Fruit fly (Drosophila melanogaster) whole organism, embryonic: ENCODE results near the gene T48.
A peak's percentile ranks its signal among the peaks of the same experiment; 100 is the strongest.

Source experiments
- Antp ChIP-seq: fragments of 200-800 bp; sonication (Bioruptor generic); optimal IDR thresholded peaks from 3 replicates; lab custom pipeline; 2016; ENCODE audit warnings: missing biosample characterization, missing genetic modification characterization
- CG10267 ChIP-seq: fragments of 200-800 bp; sonication (Bioruptor generic); optimal IDR thresholded peaks from 2 replicates; lab custom pipeline; 2018; ENCODE audit warnings: missing biosample characterization, mild to moderate bottlenecking, missing genetic modification characterization, moderate library complexity
- CG10274 ChIP-seq: fragments of 200-800 bp; sonication (Bioruptor generic); optimal IDR thresholded peaks from 3 replicates; lab custom pipeline; 2017; ENCODE audit warnings: missing biosample characterization, mild to moderate bottlenecking, missing genetic modification characterization
- CG10462 ChIP-seq: fragments of 200-800 bp; sonication (Bioruptor generic); optimal IDR thresholded peaks from 2 replicates; lab custom pipeline; 2016; ENCODE audit warnings: missing biosample characterization, missing genetic modification characterization
- CG10959 ChIP-seq: fragments of 200-800 bp; sonication (Bioruptor generic); IDR thresholded peaks from 2 replicates; pipeline ENCODE4 v1.3.6; 2022; ENCODE audit warnings: missing biosample characterization, missing genetic modification characterization
- CG11247 ChIP-seq: fragments of 200-800 bp; sonication (Bioruptor generic); IDR thresholded peaks from 2 replicates; pipeline ENCODE4 v1.3.6; 2022; ENCODE audit warnings: missing biosample characterization, missing genetic modification characterization
- CG15073 ChIP-seq: fragments of 200-800 bp; sonication (Bioruptor generic); optimal IDR thresholded peaks from 2 replicates; lab custom pipeline; 2016; ENCODE audit warnings: missing biosample characterization, missing genetic modification characterization
- CG1647 ChIP-seq: fragments of 200-800 bp; sonication (Bioruptor generic); optimal IDR thresholded peaks from 3 replicates; lab custom pipeline; 2016; ENCODE audit warnings: missing biosample characterization, missing genetic modification characterization
- CG16863 ChIP-seq: fragments of 200-800 bp; sonication (Bioruptor generic); optimal IDR thresholded peaks from 3 replicates; lab custom pipeline; 2016; ENCODE audit warnings: missing biosample characterization, missing genetic modification characterization
- CG17568 ChIP-seq: fragments of 200-800 bp; sonication (Bioruptor generic); optimal IDR thresholded peaks from 2 replicates; lab custom pipeline; 2018; ENCODE audit warnings: missing biosample characterization, mild to moderate bottlenecking, missing genetic modification characterization, moderate library complexity
- CG4730 ChIP-seq: fragments of 200-800 bp; sonication (Bioruptor generic); IDR thresholded peaks from 2 replicates; pipeline ENCODE4 v1.3.6; 2022; ENCODE audit warnings: missing biosample characterization, missing genetic modification characterization
- CG4854 ChIP-seq: fragments of 200-800 bp; sonication (Bioruptor generic); optimal IDR thresholded peaks from 2 replicates; lab custom pipeline; 2016; ENCODE audit warnings: missing biosample characterization, missing genetic modification characterization, inconsistent platforms
- CG6683 ChIP-seq: fragments of 200-800 bp; sonication (Bioruptor generic); optimal IDR thresholded peaks from 2 replicates; lab custom pipeline; 2017; ENCODE audit warnings: missing biosample characterization, mild to moderate bottlenecking, missing genetic modification characterization, missing genetic modification reagents
- CG7372 ChIP-seq: fragments of 200-800 bp; sonication (Bioruptor generic); IDR thresholded peaks from 2 replicates; pipeline ENCODE4 v1.3.6; 2022; ENCODE audit warnings: missing biosample characterization, missing genetic modification characterization
- CG7786 ChIP-seq: fragments of 200-800 bp; sonication (Bioruptor generic); optimal IDR thresholded peaks from 2 replicates; lab custom pipeline; 2016; ENCODE audit warnings: missing biosample characterization, missing genetic modification characterization
- CG7839 ChIP-seq: fragments of 200-800 bp; sonication (Bioruptor generic); optimal IDR thresholded peaks from 3 replicates; lab custom pipeline; 2018; ENCODE audit warnings: missing biosample characterization, mild to moderate bottlenecking, missing genetic modification characterization, moderate library complexity
- CG8281 ChIP-seq: fragments of 200-800 bp; sonication (Bioruptor generic); optimal IDR thresholded peaks from 2 replicates; lab custom pipeline; 2018; ENCODE audit warnings: missing biosample characterization, mild to moderate bottlenecking, missing genetic modification characterization, moderate library complexity
- CG8290 ChIP-seq, 3 experiments: fragments of 200-800 bp; sonication (Bioruptor generic); optimal IDR thresholded peaks; 2 replicates each; lab custom pipeline; 2016 to 2019; ENCODE audit warnings: missing biosample characterization in 3 of 3, missing genetic modification characterization in 3 of 3, mild to moderate bottlenecking in 2 of 3, moderate library complexity in 1 of 3
- CG8924 ChIP-seq: fragments of 200-800 bp; optimal IDR thresholded peaks from 3 replicates; lab custom pipeline; 2019; ENCODE audit warnings: missing biosample characterization, mild to moderate bottlenecking, missing genetic modification characterization, moderate library complexity
- CG9609 ChIP-seq: fragments of 200-800 bp; sonication (Bioruptor generic); optimal IDR thresholded peaks from 3 replicates; lab custom pipeline; 2016; ENCODE audit warnings: missing biosample characterization, missing genetic modification characterization
- CG9876 ChIP-seq: fragments of 200-800 bp; sonication (Bioruptor generic); optimal IDR thresholded peaks from 2 replicates; lab custom pipeline; 2016; ENCODE audit warnings: missing biosample characterization, missing genetic modification characterization
- CHES-1-like ChIP-seq: fragments of 200-800 bp; sonication (Bioruptor generic); optimal IDR thresholded peaks from 2 replicates; lab custom pipeline; 2016; ENCODE audit warnings: missing biosample characterization, missing genetic modification characterization
- CTCF ChIP-seq: fragments of 200-800 bp; sonication (Bioruptor generic); optimal IDR thresholded peaks from 2 replicates; lab custom pipeline; 2017; ENCODE audit warnings: missing biosample characterization, mild to moderate bottlenecking, missing genetic modification characterization, moderate library complexity
- Camta ChIP-seq: fragments of 200-800 bp; sonication (Bioruptor generic); optimal IDR thresholded peaks from 2 replicates; lab custom pipeline; 2016; ENCODE audit warnings: missing biosample characterization, missing genetic modification characterization
- Dfd ChIP-seq, 2 experiments: fragments of >200 bp; optimal IDR thresholded peaks; 2 replicates each; lab custom pipeline; 2017; ENCODE audit warnings: missing biosample characterization in 2 of 2, missing genetic modification characterization in 2 of 2
- ERR ChIP-seq: fragments of 200-800 bp; sonication (Bioruptor generic); optimal IDR thresholded peaks from 2 replicates; lab custom pipeline; 2016; ENCODE audit warnings: missing biosample characterization, missing genetic modification characterization
- Eip74EF ChIP-seq, 2 experiments: fragments of 200-800 bp in 1 of 2; fragments of >200 bp in 1 of 2; sonication (Bioruptor generic) in 1 of 2; optimal IDR thresholded peaks; 2 replicates each; lab custom pipeline; 2017 to 2019; ENCODE audit warnings: missing biosample characterization in 2 of 2, missing genetic modification characterization in 2 of 2, mild to moderate bottlenecking in 1 of 2, moderate library complexity in 1 of 2
- H15 ChIP-seq: fragments of 200-800 bp; sonication (Bioruptor generic); IDR thresholded peaks from 3 replicates; pipeline ENCODE4 v1.3.6; 2022; ENCODE audit warnings: missing biosample characterization, missing genetic modification characterization
- Hr78 ChIP-seq, 2 experiments: fragments of 200-800 bp in 1 of 2; fragments of >200 bp in 1 of 2; sonication (Bioruptor generic) in 1 of 2; optimal IDR thresholded peaks; 2 replicates each; lab custom pipeline; 2017 to 2019; ENCODE audit warnings: missing biosample characterization in 2 of 2, missing genetic modification characterization in 2 of 2, mild to moderate bottlenecking in 1 of 2, moderate library complexity in 1 of 2
- NK7.1 ChIP-seq: fragments of 200-800 bp; sonication (Bioruptor generic); optimal IDR thresholded peaks from 3 replicates; lab custom pipeline; 2016; ENCODE audit warnings: missing biosample characterization, missing genetic modification characterization
- Opbp ChIP-seq: fragments of 200-800 bp; sonication (Bioruptor generic); IDR thresholded peaks from 3 replicates; pipeline ENCODE4 v1.3.6; 2022; ENCODE audit warnings: missing biosample characterization, missing genetic modification characterization; ENCODE audit not compliant: partially characterized antibody
- PHDP ChIP-seq: fragments of 200-800 bp; sonication (Bioruptor generic); optimal IDR thresholded peaks from 3 replicates; lab custom pipeline; 2018; ENCODE audit warnings: missing biosample characterization, mild to moderate bottlenecking, missing genetic modification characterization, moderate library complexity
- Pdp1 ChIP-seq, 2 experiments: fragments of 200-800 bp; sonication (Bioruptor generic); optimal IDR thresholded peaks; 3 replicates each; lab custom pipeline; 2016; ENCODE audit warnings: missing biosample characterization in 2 of 2, missing genetic modification characterization in 2 of 2, mild to moderate bottlenecking in 1 of 2, moderate library complexity in 1 of 2
- Sin3A ChIP-seq: fragments of >200 bp; optimal IDR thresholded peaks from 2 replicates; lab custom pipeline; 2018
- chn ChIP-seq: fragments of 200-800 bp; sonication (Bioruptor generic); optimal IDR thresholded peaks from 2 replicates; lab custom pipeline; 2016; ENCODE audit warnings: missing biosample characterization, missing genetic modification characterization
- crol ChIP-seq: fragments of 200-800 bp; sonication (Bioruptor generic); IDR thresholded peaks from 2 replicates; pipeline ENCODE4 v1.3.6; 2022; ENCODE audit warnings: missing biosample characterization, missing genetic modification characterization
- dmrt11E ChIP-seq: fragments of 200-800 bp; sonication (Bioruptor generic); optimal IDR thresholded peaks from 3 replicates; lab custom pipeline; 2018; ENCODE audit warnings: missing biosample characterization, mild to moderate bottlenecking, missing genetic modification characterization, moderate library complexity
- eve ChIP-seq, 2 experiments: fragments of >200 bp; optimal IDR thresholded peaks; 2 replicates each; lab custom pipeline; 2017; ENCODE audit warnings: missing biosample characterization in 2 of 2, missing genetic modification characterization in 2 of 2
- fd96Cb ChIP-seq: fragments of 200-800 bp; sonication (Bioruptor generic); optimal IDR thresholded peaks from 2 replicates; lab custom pipeline; 2018; ENCODE audit warnings: missing biosample characterization, mild to moderate bottlenecking, missing genetic modification characterization, moderate library complexity
- gsb-n ChIP-seq: fragments of 200-800 bp; sonication (Bioruptor generic); optimal IDR thresholded peaks from 3 replicates; lab custom pipeline; 2018; ENCODE audit warnings: missing biosample characterization, mild to moderate bottlenecking, missing genetic modification characterization
- hkb ChIP-seq, 2 experiments: fragments of 200-800 bp in 1 of 2; fragments of >200 bp in 1 of 2; sonication (Bioruptor generic) in 1 of 2; IDR thresholded peaks in 1 of 2; optimal IDR thresholded peaks in 1 of 2; 2 replicates each; pipeline versions ENCODE4 v1.3.6 to Lab custom; 2017 to 2022; ENCODE audit warnings: missing biosample characterization in 1 of 2, missing genetic modification characterization in 1 of 2
- knrl ChIP-seq: fragments of 200-800 bp; sonication (Bioruptor generic); IDR thresholded peaks from 3 replicates; pipeline ENCODE4 v1.3.6; 2022; ENCODE audit warnings: missing biosample characterization, missing genetic modification characterization; ENCODE audit not compliant: partially characterized antibody
- luna ChIP-seq: fragments of 200-800 bp; sonication (Bioruptor generic); optimal IDR thresholded peaks from 2 replicates; lab custom pipeline; 2016; ENCODE audit warnings: missing biosample characterization, missing genetic modification characterization
- onecut ChIP-seq: fragments of 200-800 bp; sonication (Bioruptor generic); IDR thresholded peaks from 2 replicates; pipeline ENCODE4 v1.3.6; 2022; ENCODE audit warnings: missing biosample characterization, missing genetic modification characterization
- org-1 ChIP-seq: fragments of 200-800 bp; sonication (Bioruptor generic); optimal IDR thresholded peaks from 2 replicates; lab custom pipeline; 2017; ENCODE audit warnings: missing biosample characterization, missing genetic modification characterization
- pnt ChIP-seq: fragments of 200-800 bp; sonication (Bioruptor generic); optimal IDR thresholded peaks from 3 replicates; lab custom pipeline; 2016; ENCODE audit warnings: missing biosample characterization, missing genetic modification characterization
- salm ChIP-seq: fragments of 200-800 bp; sonication (Bioruptor generic); optimal IDR thresholded peaks from 2 replicates; lab custom pipeline; 2018; ENCODE audit warnings: missing biosample characterization, mild to moderate bottlenecking, missing genetic modification characterization
- schlank ChIP-seq: fragments of 200-800 bp; sonication (Bioruptor generic); optimal IDR thresholded peaks from 2 replicates; lab custom pipeline; 2018; ENCODE audit warnings: missing biosample characterization, mild to moderate bottlenecking, missing genetic modification characterization
- vfl ChIP-seq: fragments of 200-800 bp; sonication (Bioruptor generic); optimal IDR thresholded peaks from 2 replicates; lab custom pipeline; 2016; ENCODE audit warnings: missing biosample characterization, missing genetic modification characterization
- yki ChIP-seq: fragments of >200 bp; optimal IDR thresholded peaks from 3 replicates; lab custom pipeline; 2018
- zfh2 ChIP-seq: fragments of 200-800 bp; sonication (Bioruptor generic); optimal IDR thresholded peaks from 2 replicates; lab custom pipeline; 2016; ENCODE audit warnings: missing biosample characterization, missing genetic modification characterization

Gene T48

dm6 chr3R:26886283-26886689 is 4.8 kb downstream of the T48 start (continued):
- TF ChIP-seq Pdp1 (GFP tag; optimal IDR thresholded peaks at IDR 0.05; lab: Kevin White, UChicago) (no peak), CG7372 (peak; percentile 59), CG10274 (peak; percentile 37), CG7839 (tag; lab: Kevin White, UChicago) (peak; percentile 82), vfl (GFP tag; lab: Kevin White, UChicago) (no peak), CG17568 (GFP tag; lab: Kevin White, UChicago) (peak; percentile 60), CG7786 (no peak), Sin3A (lab: Kevin White, UChicago) (no peak), CG6683 (GFP tag; lab: Kevin White, UChicago) (peak; percentile 32), Opbp (GFP tag; lab: Robert Waterston, UW) (no peak), CG1647 (GFP tag; lab: Kevin White, UChicago) (no peak), Antp (GFP tag; lab: Kevin White, UChicago) (no peak), salm (tag; lab: Kevin White, UChicago) (peak; percentile 43), CG10462 (GFP tag; lab: Kevin White, UChicago) (peak; percentile 34), CG8281 (no peak), CG10267 (peak; percentile 80), CHES-1-like (GFP tag; lab: Kevin White, UChicago) (no peak), CG10959 (peak; percentile 72), hkb (optimal IDR thresholded peaks at IDR 0.05; lab: Kevin White, UChicago) (no peak), hkb (GFP tag; IDR thresholded peaks at IDR 0.05; lab: Robert Waterston, UW) (no peak; the same call in none of the 2 replicates), CG8924 (peak; percentile 87), dmrt11E (tag; lab: Kevin White, UChicago) (peak; percentile 88), fd96Cb (tag; lab: Kevin White, UChicago) (peak; percentile 73), CG4854 (GFP tag; lab: Kevin White, UChicago) (no peak), CTCF (GFP tag; lab: Kevin White, UChicago) (peak; percentile 21), H15 (GFP tag; lab: Robert Waterston, UW) (0 out of 3 replicates have a peak, but pooled peaks have one; percentile 43), Hr78 (GFP tag; optimal IDR thresholded peaks at IDR 0.05; lab: Kevin White, UChicago) (peak in 1 of 2 experiments; percentile 46), chn (GFP tag; lab: Kevin White, UChicago) (peak; percentile 36), gsb-n (peak; percentile 88), CG8290 (GFP tag; optimal IDR thresholded peaks at IDR 0.05; lab: Kevin White, UChicago) (peak; percentile 24), CG8290 (tag; optimal IDR thresholded peaks at IDR 0.05; lab: Kevin White, UChicago) (peak in 1 of 2 experiments; percentile 21), ERR (GFP tag; lab: Kevin White, UChicago) (no peak), org-1 (GFP tag; lab: Kevin White, UChicago) (peak; percentile 64), CG9609 (GFP tag; lab: Kevin White, UChicago) (no peak), Dfd (GFP tag; optimal IDR thresholded peaks at IDR 0.05; lab: Kevin White, UChicago) (no peak), CG11247 (no peak), Eip74EF (GFP tag; optimal IDR thresholded peaks at IDR 0.05; lab: Kevin White, UChicago) (peak in 1 of 2 experiments; percentile 63), NK7.1 (GFP tag; lab: Kevin White, UChicago) (no peak), CG16863 (no peak), Camta (GFP tag; lab: Kevin White, UChicago) (no peak), luna (GFP tag; lab: Kevin White, UChicago) (no peak), onecut (GFP tag; lab: Robert Waterston, UW) (peak; percentile 57), CG4730 (peak; percentile 44), crol (GFP tag; lab: Robert Waterston, UW) (no peak), CG15073 (no peak), eve (GFP tag; optimal IDR thresholded peaks at IDR 0.05; lab: Kevin White, UChicago) (no peak), knrl (no peak), pnt (no peak), schlank (no peak), PHDP (peak; percentile 72), yki (lab: Kevin White, UChicago) (no peak), zfh2 (GFP tag; lab: Kevin White, UChicago) (no peak), CG9876 (GFP tag; lab: Kevin White, UChicago) (no peak)
